Worm (Caenorhabditis elegans) whole organism, dauer: Measurements from ENCODE around the gene R11.3.
"Not testable (repeated sequence)": the region's sequence is repeated elsewhere in the genome, so short reads cannot be mapped to it uniquely, and the experiment has no call there.

ENCODE experiments used
- unc-62 ChIP-seq: sonication (generic microtip); optimal IDR thresholded peaks from 2 replicates; lab custom pipeline; 2017; ENCODE audit warnings: missing biosample characterization, missing genetic modification reagents, missing genetic modification characterization

Gene R11.3

ce11 chrX:16199200-16199764 lies at the start of gene R11.3:
Gene R11.3 (minus strand): TSS chrX:16199250.
- no peak for TF ChIP-seq unc-62 (GFP tag; lab: Kevin White, UChicago)

ce11 chrX:16244764-16245244 lies 45.8 kb upstream of the R11.3 start, which contains the start of gene W10G6.1:
Gene W10G6.1 (plus strand): TSS chrX:16245194.
- TF ChIP-seq unc-62 (GFP tag; lab: Kevin White, UChicago), result no peak

- TF ChIP-seq unc-62 (GFP tag; lab: Kevin White, UChicago), result no peak
Observed at ce11 chrX:16243129-16243528, 44.1 kb upstream of the R11.3 start.

- TF ChIP-seq unc-62 (GFP tag; lab: Kevin White, UChicago), result no peak
Observed at ce11 chrX:16240626-16241025, 41.6 kb upstream of the R11.3 start.

ce11 chrX:16228622-16229021 lies 29.6 kb upstream of the R11.3 start, which contains the start of gene F23A7.5:
Gene F23A7.5 (plus strand): TSS chrX:16228922.
- no peak for TF ChIP-seq unc-62 (GFP tag; lab: Kevin White, UChicago)

- TF ChIP-seq unc-62 (GFP tag; lab: Kevin White, UChicago), result not testable (repeated sequence)
Observed at ce11 chrX:16219710-16220109, 20.7 kb upstream of the R11.3 start, which contains the start of gene F23A7.3. Gene F23A7.3 (plus strand): TSS chrX:16220010.

- TF ChIP-seq unc-62 (GFP tag; lab: Kevin White, UChicago), result no peak
Observed at ce11 chrX:16218306-16218705, 19.3 kb upstream of the R11.3 start.

ce11 chrX:16217749-16218148 lies 18.7 kb upstream of the R11.3 start:
- TF ChIP-seq unc-62 (GFP tag; lab: Kevin White, UChicago), result no peak

ce11 chrX:16217108-16217507 lies 18.1 kb upstream of the R11.3 start, which contains the start of gene F23A7.1:
Gene F23A7.1 (plus strand): TSS chrX:16217408.
- no peak for TF ChIP-seq unc-62 (GFP tag; lab: Kevin White, UChicago)

- TF ChIP-seq unc-62 (GFP tag; lab: Kevin White, UChicago), result not testable (repeated sequence)
Observed at ce11 chrX:16213073-16213472, 14.0 kb upstream of the R11.3 start, which contains the start of gene F23A7.8. Gene F23A7.8 (plus strand): TSS chrX:16213373.

- TF ChIP-seq unc-62 (GFP tag; lab: Kevin White, UChicago), result not testable (repeated sequence)
Observed at ce11 chrX:16212306-16212705, 13.3 kb upstream of the R11.3 start, which contains the start of gene F23A7.4. Gene F23A7.4 (plus strand): TSS chrX:16212606.

- TF ChIP-seq unc-62 (GFP tag; lab: Kevin White, UChicago), result no peak
Observed at ce11 chrX:16210518-16210917, 11.5 kb upstream of the R11.3 start, which contains the start of gene R11.4. Gene R11.4 (minus strand): TSS chrX:16210618.

ce11 chrX:16209660-16210059 lies 10.6 kb upstream of the R11.3 start:
- TF ChIP-seq unc-62 (GFP tag; lab: Kevin White, UChicago), result no peak

- no peak for TF ChIP-seq unc-62 (GFP tag; lab: Kevin White, UChicago)
Observed at ce11 chrX:16209122-16209521, 10.1 kb upstream of the R11.3 start.

- no peak for TF ChIP-seq unc-62 (GFP tag; lab: Kevin White, UChicago)
Observed at ce11 chrX:16208667-16209066, 9.6 kb upstream of the R11.3 start.

- no peak for TF ChIP-seq unc-62 (GFP tag; lab: Kevin White, UChicago)
Observed at ce11 chrX:16208123-16208522, 9.1 kb upstream of the R11.3 start.

- TF ChIP-seq unc-62 (GFP tag; lab: Kevin White, UChicago), result no peak
Observed at ce11 chrX:16205880-16206279, 6.8 kb upstream of the R11.3 start.
